Worm (Caenorhabditis elegans) whole organism, L3 larva: ENCODE results near the gene C43F9.11.

Source experiments
- ama-1 ChIP-seq: fragments of 150-350 bp; optimal IDR thresholded peaks from 2 replicates; lab custom pipeline; 2018
- ceh-16 ChIP-seq: sonication (generic microtip); optimal IDR thresholded peaks from 2 replicates; lab custom pipeline; 2017; ENCODE audit warnings: missing biosample characterization, missing genetic modification characterization
- ceh-82 ChIP-seq: fragments of 150-350 bp; optimal IDR thresholded peaks from 2 replicates; lab custom pipeline; 2014; ENCODE audit warnings: missing biosample characterization, missing genetic modification characterization
- elt-1 ChIP-seq: fragments of 150-350 bp; optimal IDR thresholded peaks from 2 replicates; lab custom pipeline; 2014; ENCODE audit warnings: missing biosample characterization, missing genetic modification characterization
- elt-2 ChIP-seq: sonication (generic microtip); optimal IDR thresholded peaks from 2 replicates; lab custom pipeline; 2016; ENCODE audit warnings: missing genetic modification reagents, mild to moderate bottlenecking, missing genetic modification characterization, missing compliant biosample characterization
- eor-1 ChIP-seq, 2 experiments: fragments of 150-350 bp; optimal IDR thresholded peaks; 2 replicates each; lab custom pipeline; 2014 to 2018; ENCODE audit warnings: missing biosample characterization in 2 of 2, missing genetic modification characterization in 2 of 2
- jun-1 ChIP-seq: fragments of 150-350 bp; optimal IDR thresholded peaks from 2 replicates; lab custom pipeline; 2014; ENCODE audit warnings: missing biosample characterization, missing genetic modification reagents, missing genetic modification characterization
- mdl-1 ChIP-seq: fragments of 150-350 bp; optimal IDR thresholded peaks from 2 replicates; lab custom pipeline; 2014; ENCODE audit warnings: missing biosample characterization, missing genetic modification characterization
- nhr-12 ChIP-seq: fragments of 150-350 bp; optimal IDR thresholded peaks from 2 replicates; lab custom pipeline; 2014; ENCODE audit warnings: missing biosample characterization, missing genetic modification characterization
- nhr-237 ChIP-seq: fragments of 150-350 bp; optimal IDR thresholded peaks from 2 replicates; lab custom pipeline; 2014; ENCODE audit warnings: missing biosample characterization, missing genetic modification characterization
- pqm-1 ChIP-seq: fragments of 150-350 bp; optimal IDR thresholded peaks from 2 replicates; lab custom pipeline; 2017; ENCODE audit warnings: missing biosample characterization, missing genetic modification characterization, inconsistent platforms
- skn-1 ChIP-seq: fragments of 150-350 bp; optimal IDR thresholded peaks from 2 replicates; lab custom pipeline; 2014; ENCODE audit warnings: missing biosample characterization, missing genetic modification characterization
- snpc-4 ChIP-seq: fragments of 150-350 bp; optimal IDR thresholded peaks from 2 replicates; lab custom pipeline; 2014; ENCODE audit warnings: missing biosample characterization, missing genetic modification characterization
- unc-39 ChIP-seq: sonication (generic microtip); optimal IDR thresholded peaks from 4 replicates; lab custom pipeline; 2017; ENCODE audit warnings: missing biosample characterization, missing genetic modification characterization

ce11 chrIV:10614918-10615477, 18.4 kb downstream of the C43F9.11 start, which contains the start of gene ptr-14:
- no peak for TF ChIP-seq pqm-1
- no peak for TF ChIP-seq eor-1 (tag; optimal IDR thresholded peaks at IDR 0.05; lab: Kevin White, UChicago)
- no peak for TF ChIP-seq nhr-12
- TF ChIP-seq mdl-1 (tag; lab: Kevin White, UChicago): no peak
- no peak for TF ChIP-seq snpc-4 (tag; lab: Kevin White, UChicago)
- no peak for TF ChIP-seq unc-39 (tag; lab: Kevin White, UChicago)
- TF ChIP-seq elt-1 (tag; lab: Kevin White, UChicago): no peak
- TF ChIP-seq jun-1 (tag; lab: Kevin White, UChicago): no peak
- no peak for TF ChIP-seq elt-2 (tag; lab: Kevin White, UChicago)
- no peak for TF ChIP-seq skn-1 (tag; lab: Kevin White, UChicago)
- peak; percentile 11 for TF ChIP-seq ama-1
- no peak for TF ChIP-seq ceh-82 (tag; lab: Kevin White, UChicago)
- TF ChIP-seq ceh-16 (tag; lab: Kevin White, UChicago): no peak
- no peak for TF ChIP-seq nhr-237 (tag; lab: Kevin White, UChicago)
